Fruit fly (Drosophila melanogaster): Measurements from ENCODE around the gene Pten.

- no peak for TF ChIP-seq psq (optimal IDR thresholded peaks at IDR 0.05)
- TF ChIP-seq pan (optimal IDR thresholded peaks at IDR 0.05), result no peak
- no peak for TF ChIP-seq Dll (optimal IDR thresholded peaks at IDR 0.05)
- no peak for TF ChIP-seq EcR (GFP tag; optimal IDR thresholded peaks at IDR 0.05)
These were observed 45.8 kb upstream of the Pten start, which contains the start of the genes CG5390 and CG4968 for dm6 chr2L:10306518-10307260.
